Worm (Caenorhabditis elegans) whole organism, late embryonic: Measurements from ENCODE around the gene ergi-3.

Experiments
- Y22D7AL.16 ChIP-seq: sonication (generic microtip); optimal IDR thresholded peaks from 2 replicates; lab custom pipeline; 2016; ENCODE audit warnings: missing genetic modification characterization, missing compliant biosample characterization
- ceh-48 ChIP-seq: sonication (generic microtip); optimal IDR thresholded peaks from 2 replicates; lab custom pipeline; 2016; ENCODE audit warnings: missing genetic modification characterization, inconsistent platforms, missing compliant biosample characterization
- ceh-9 ChIP-seq: sonication (generic microtip); optimal IDR thresholded peaks from 2 replicates; lab custom pipeline; 2016; ENCODE audit warnings: mild to moderate bottlenecking, missing genetic modification characterization, inconsistent platforms, missing compliant biosample characterization
- eyg-1 ChIP-seq: sonication (generic microtip); optimal IDR thresholded peaks from 2 replicates; lab custom pipeline; 2016; ENCODE audit warnings: missing genotype, missing genetic modification characterization, missing compliant biosample characterization
- gmeb-2 ChIP-seq: sonication (generic microtip); optimal IDR thresholded peaks from 2 replicates; lab custom pipeline; 2016; ENCODE audit warnings: missing genetic modification characterization, inconsistent platforms, missing compliant biosample characterization
- hlh-6 ChIP-seq: sonication (generic microtip); optimal IDR thresholded peaks from 2 replicates; lab custom pipeline; 2016; ENCODE audit warnings: missing genotype, missing genetic modification characterization, missing compliant biosample characterization
- pha-4 ChIP-seq: fragments of 150-350 bp; optimal IDR thresholded peaks from 2 replicates; lab custom pipeline; 2018; ENCODE audit warnings: missing biosample characterization, missing genetic modification reagents, missing genetic modification characterization
- ref-2 ChIP-seq: sonication (generic microtip); optimal IDR thresholded peaks from 2 replicates; lab custom pipeline; 2016; ENCODE audit warnings: missing genetic modification characterization, missing compliant biosample characterization

- TF ChIP-seq pha-4 (tag; lab: Kevin White, UChicago), result no peak
- TF ChIP-seq Y22D7AL.16, result no peak
- no peak for TF ChIP-seq ceh-48 (tag; lab: Kevin White, UChicago)
- no peak for TF ChIP-seq gmeb-2 (tag; lab: Kevin White, UChicago)
- no peak for TF ChIP-seq eyg-1 (tag; lab: Kevin White, UChicago)
- TF ChIP-seq ref-2, result no peak
- TF ChIP-seq ceh-9 (tag; lab: Kevin White, UChicago), result no peak
- TF ChIP-seq hlh-6, result no peak
Measured at ce11 chrX:15663740-15664139, 47.2 kb upstream of the ergi-3 start.
